Fruit fly (Drosophila melanogaster) whole organism, prepupa: Measurements from ENCODE around the gene Trl.

Source experiments
- CG11294 ChIP-seq: fragments of 200-800 bp; sonication (Bioruptor generic); IDR thresholded peaks from 2 replicates; pipeline ENCODE4 v1.3.6; 2022; ENCODE audit warnings: missing biosample characterization, missing genetic modification characterization
- CG11902 ChIP-seq: fragments of 200-800 bp; sonication (Bioruptor generic); optimal IDR thresholded peaks from 3 replicates; lab custom pipeline; 2016; ENCODE audit warnings: missing biosample characterization, missing genetic modification characterization
- CG15336 ChIP-seq: fragments of 200-800 bp; sonication (Bioruptor generic); IDR thresholded peaks from 2 replicates; pipeline ENCODE4 v1.3.6; 2022; ENCODE audit warnings: missing biosample characterization, missing genetic modification characterization
- CG1621 ChIP-seq: fragments of 200-800 bp; sonication (Bioruptor generic); optimal IDR thresholded peaks from 3 replicates; lab custom pipeline; 2018; ENCODE audit warnings: missing biosample characterization, mild to moderate bottlenecking, missing genetic modification characterization
- CG3032 ChIP-seq: fragments of 200-800 bp; optimal IDR thresholded peaks from 2 replicates; lab custom pipeline; 2019; ENCODE audit warnings: missing biosample characterization, mild to moderate bottlenecking, missing genetic modification characterization, moderate library complexity
- CG31627 ChIP-seq: fragments of 200-800 bp; sonication (Bioruptor generic); optimal IDR thresholded peaks from 3 replicates; lab custom pipeline; 2016; ENCODE audit warnings: missing biosample characterization, missing genetic modification characterization
- CG32006 ChIP-seq: fragments of 200-800 bp; sonication (Bioruptor generic); optimal IDR thresholded peaks from 3 replicates; lab custom pipeline; 2017; ENCODE audit warnings: missing biosample characterization, mild to moderate bottlenecking, missing genetic modification characterization
- CG34406 ChIP-seq: fragments of 200-800 bp; sonication (Bioruptor generic); optimal IDR thresholded peaks from 3 replicates; lab custom pipeline; 2016; ENCODE audit warnings: missing biosample characterization, missing genetic modification characterization
- CG3919 ChIP-seq: fragments of 200-800 bp; sonication (Bioruptor generic); optimal IDR thresholded peaks from 3 replicates; lab custom pipeline; 2016; ENCODE audit warnings: missing biosample characterization, missing genetic modification characterization
- CG6163 ChIP-seq: fragments of 200-800 bp; sonication (Bioruptor generic); IDR thresholded peaks from 3 replicates; pipeline ENCODE4 v1.3.6; 2022; ENCODE audit warnings: missing biosample characterization, missing genetic modification characterization
- CG6276 ChIP-seq: fragments of 200-800 bp; sonication (Bioruptor generic); optimal IDR thresholded peaks from 2 replicates; lab custom pipeline; 2017; ENCODE audit warnings: missing biosample characterization, mild to moderate bottlenecking, missing genetic modification characterization
- CG6792 ChIP-seq: fragments of 200-800 bp; sonication (Bioruptor generic); optimal IDR thresholded peaks from 3 replicates; lab custom pipeline; 2016; ENCODE audit warnings: missing biosample characterization, missing genetic modification characterization
- CG6854 ChIP-seq: fragments of 200-800 bp; sonication (Bioruptor generic); optimal IDR thresholded peaks from 2 replicates; lab custom pipeline; 2017; ENCODE audit warnings: missing biosample characterization, mild to moderate bottlenecking, missing genetic modification characterization
- CG7368 ChIP-seq: fragments of 200-800 bp; sonication (Bioruptor generic); optimal IDR thresholded peaks from 3 replicates; lab custom pipeline; 2016; ENCODE audit warnings: missing biosample characterization, missing genetic modification characterization
- CG8119 ChIP-seq: fragments of 200-800 bp; sonication (Bioruptor generic); IDR thresholded peaks from 3 replicates; pipeline ENCODE4 v1.3.6; 2022; ENCODE audit warnings: missing biosample characterization, missing genetic modification characterization
- CG9139 ChIP-seq: fragments of 200-800 bp; sonication (Bioruptor generic); optimal IDR thresholded peaks from 3 replicates; lab custom pipeline; 2017; ENCODE audit warnings: missing biosample characterization, mild to moderate bottlenecking, missing genetic modification characterization
- Eip75B ChIP-seq: fragments of 200-800 bp; sonication (Bioruptor generic); optimal IDR thresholded peaks from 3 replicates; lab custom pipeline; 2016; ENCODE audit warnings: missing biosample characterization, missing genetic modification characterization
- Eip78C ChIP-seq: fragments of 200-800 bp; sonication (Bioruptor generic); peaks from one replicate; lab custom pipeline; 2016; ENCODE audit warnings: missing biosample characterization, missing genetic modification characterization
- Eip93F ChIP-seq: fragments of 200-800 bp; sonication (Bioruptor generic); optimal IDR thresholded peaks from 2 replicates; lab custom pipeline; 2016; ENCODE audit warnings: missing biosample characterization, mild to moderate bottlenecking, missing genetic modification characterization
- Ets21C ChIP-seq: fragments of 200-800 bp; sonication (Bioruptor generic); optimal IDR thresholded peaks from 3 replicates; lab custom pipeline; 2016; ENCODE audit warnings: missing biosample characterization, missing genetic modification characterization
- Ets96B ChIP-seq: fragments of 200-800 bp; optimal IDR thresholded peaks from 2 replicates; lab custom pipeline; 2019; ENCODE audit warnings: missing biosample characterization, mild to moderate bottlenecking, missing genetic modification characterization, moderate library complexity
- Gug ChIP-seq: fragments of 200-800 bp; sonication (Bioruptor generic); IDR thresholded peaks from 2 replicates; pipeline ENCODE4 v1.3.6; 2022; ENCODE audit warnings: missing biosample characterization, missing genetic modification characterization
- Hr38 ChIP-seq: sonication (Bioruptor generic); optimal IDR thresholded peaks from 2 replicates; lab custom pipeline; 2016; ENCODE audit warnings: missing biosample characterization, missing genetic modification characterization
- Hr4 ChIP-seq: fragments of 200-800 bp; sonication (Bioruptor generic); optimal IDR thresholded peaks from 3 replicates; lab custom pipeline; 2016; ENCODE audit warnings: missing biosample characterization, missing genetic modification characterization
- Lpt ChIP-seq: fragments of 200-800 bp; sonication (Bioruptor generic); optimal IDR thresholded peaks from 3 replicates; lab custom pipeline; 2016; ENCODE audit warnings: missing biosample characterization, missing genetic modification characterization
- Met ChIP-seq: fragments of 200-800 bp; sonication (Bioruptor generic); optimal IDR thresholded peaks from 3 replicates; lab custom pipeline; 2016; ENCODE audit warnings: missing biosample characterization, missing genetic modification characterization
- OdsH ChIP-seq: fragments of 200-800 bp; sonication (Bioruptor generic); optimal IDR thresholded peaks from 3 replicates; lab custom pipeline; 2016; ENCODE audit warnings: missing biosample characterization, missing genetic modification characterization
- Smox ChIP-seq: fragments of 200-800 bp; sonication (Bioruptor generic); optimal IDR thresholded peaks from 3 replicates; lab custom pipeline; 2016; ENCODE audit warnings: missing biosample characterization, missing genetic modification characterization
- Sox102F ChIP-seq: fragments of 200-800 bp; sonication (Bioruptor generic); optimal IDR thresholded peaks from 2 replicates; lab custom pipeline; 2016; ENCODE audit warnings: missing biosample characterization, mild to moderate bottlenecking, missing genetic modification characterization
- Sox14 ChIP-seq: fragments of 200-800 bp; sonication (Bioruptor generic); optimal IDR thresholded peaks from 3 replicates; lab custom pipeline; 2016; ENCODE audit warnings: missing biosample characterization, missing genetic modification characterization
- acj6 ChIP-seq: fragments of 200-800 bp; sonication (Bioruptor generic); optimal IDR thresholded peaks from 3 replicates; lab custom pipeline; 2016; ENCODE audit warnings: missing biosample characterization, missing genetic modification characterization
- cyc ChIP-seq: fragments of 200-800 bp; sonication (Bioruptor generic); optimal IDR thresholded peaks from 3 replicates; lab custom pipeline; 2016; ENCODE audit warnings: missing biosample characterization, missing genetic modification characterization
- dac ChIP-seq: fragments of 200-800 bp; sonication (Bioruptor generic); optimal IDR thresholded peaks from 2 replicates; lab custom pipeline; 2017; ENCODE audit warnings: missing biosample characterization, mild to moderate bottlenecking, missing genetic modification characterization
- dsx ChIP-seq: fragments of 200-800 bp; optimal IDR thresholded peaks from 3 replicates; lab custom pipeline; 2019; ENCODE audit warnings: missing biosample characterization, mild to moderate bottlenecking, missing genetic modification characterization, moderate library complexity; ENCODE audit not compliant: poor library complexity, severe bottlenecking
- esn ChIP-seq: fragments of 200-800 bp; sonication (Bioruptor generic); optimal IDR thresholded peaks from 2 replicates; lab custom pipeline; 2016; ENCODE audit warnings: missing biosample characterization, mild to moderate bottlenecking, missing genetic modification characterization, moderate library complexity
- fd59A ChIP-seq: fragments of 200-800 bp; sonication (Bioruptor generic); optimal IDR thresholded peaks from 2 replicates; lab custom pipeline; 2017; ENCODE audit warnings: missing biosample characterization, mild to moderate bottlenecking, missing genetic modification characterization, missing genetic modification reagents
- fd85E ChIP-seq: fragments of 200-800 bp; sonication (Bioruptor generic); optimal IDR thresholded peaks from 3 replicates; lab custom pipeline; 2016; ENCODE audit warnings: missing biosample characterization, missing genetic modification characterization
- fkh ChIP-seq: fragments of 200-800 bp; sonication (Bioruptor generic); optimal IDR thresholded peaks from 3 replicates; lab custom pipeline; 2017; ENCODE audit warnings: missing biosample characterization, mild to moderate bottlenecking, missing genetic modification characterization, moderate library complexity
- lz ChIP-seq: fragments of 200-800 bp; sonication (Bioruptor generic); optimal IDR thresholded peaks from 3 replicates; lab custom pipeline; 2016; ENCODE audit warnings: missing biosample characterization, missing genetic modification characterization
- net ChIP-seq: fragments of 200-800 bp; sonication (Bioruptor generic); optimal IDR thresholded peaks from 3 replicates; lab custom pipeline; 2016; ENCODE audit warnings: missing biosample characterization, missing genetic modification characterization
- pdm3 ChIP-seq: fragments of 200-800 bp; sonication (Bioruptor generic); optimal IDR thresholded peaks from 3 replicates; lab custom pipeline; 2016; ENCODE audit warnings: missing biosample characterization, missing genetic modification characterization
- salr ChIP-seq, 2 experiments: fragments of 200-800 bp; sonication (Bioruptor generic); optimal IDR thresholded peaks; 3 replicates each; lab custom pipeline; 2016 to 2018; ENCODE audit warnings: missing biosample characterization in 2 of 2, missing genetic modification characterization in 2 of 2, mild to moderate bottlenecking in 1 of 2
- spab ChIP-seq: fragments of 200-800 bp; sonication (Bioruptor generic); optimal IDR thresholded peaks from 2 replicates; lab custom pipeline; 2017; ENCODE audit warnings: missing biosample characterization, mild to moderate bottlenecking, missing genetic modification characterization, missing genetic modification reagents
- ss ChIP-seq, 2 experiments: fragments of 200-800 bp; sonication (Bioruptor generic); optimal IDR thresholded peaks; 2 replicates in 1 of 2; 3 replicates in 1 of 2; lab custom pipeline; 2017 to 2018; ENCODE audit warnings: mild to moderate bottlenecking in 2 of 2, missing biosample characterization in 2 of 2, missing genetic modification characterization in 2 of 2, moderate library complexity in 1 of 2
- svp ChIP-seq: fragments of 200-800 bp; sonication (Bioruptor generic); peaks from one replicate; lab custom pipeline; 2016; ENCODE audit warnings: missing biosample characterization, missing genetic modification characterization
- topi ChIP-seq: fragments of 200-800 bp; sonication (Bioruptor generic); optimal IDR thresholded peaks from 3 replicates; lab custom pipeline; 2016; ENCODE audit warnings: missing biosample characterization, missing genetic modification characterization
- vri ChIP-seq: fragments of 200-800 bp; sonication (Bioruptor generic); optimal IDR thresholded peaks from 3 replicates; lab custom pipeline; 2016; ENCODE audit warnings: missing biosample characterization, mild to moderate bottlenecking, missing genetic modification characterization

The Trl gene

DNA sequence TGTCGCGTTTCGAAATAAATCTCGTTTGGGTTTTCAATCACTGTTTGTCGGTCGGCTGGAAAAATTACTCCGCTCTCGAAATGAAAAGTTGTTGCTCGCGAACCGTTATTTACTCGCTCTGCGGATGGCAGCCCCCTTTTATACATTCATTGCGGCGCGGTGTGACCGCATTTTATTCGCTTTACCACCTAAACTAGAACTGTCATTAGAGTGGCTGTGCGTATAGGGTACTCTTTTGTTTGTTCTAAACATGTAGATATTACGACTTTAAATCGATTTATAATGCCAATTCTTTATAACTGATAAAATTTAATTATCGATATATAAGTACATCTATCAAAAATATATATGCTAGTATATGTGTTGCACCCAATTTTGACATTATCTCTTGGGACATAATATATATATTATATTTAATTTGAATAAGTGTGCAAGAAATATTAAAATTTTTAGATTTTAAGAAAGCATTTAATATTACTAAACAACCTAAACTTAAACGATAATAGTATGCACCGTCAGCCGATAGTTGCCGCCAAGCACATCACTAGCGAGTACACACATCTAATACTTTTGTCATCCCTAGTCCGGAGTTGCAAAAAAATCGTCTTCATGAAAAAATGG, 25.5 kb upstream of the Trl start, which contains the start of the genes bmm and Tdrd3 (continued):
- peak; percentile 51 for TF ChIP-seq spab (GFP tag; lab: Kevin White, UChicago)
- peak; percentile 23 for TF ChIP-seq vri (GFP tag; lab: Kevin White, UChicago)
- TF ChIP-seq pdm3 (GFP tag; lab: Kevin White, UChicago), result peak; percentile 76
- TF ChIP-seq net, result peak; percentile 73
- TF ChIP-seq CG32006 (GFP tag; lab: Kevin White, UChicago), result peak; percentile 83
- TF ChIP-seq cyc, result peak; percentile 68
- peak; percentile 22 for TF ChIP-seq CG6854 (GFP tag; lab: Kevin White, UChicago)
- peak; percentile 22 for TF ChIP-seq Eip75B (GFP tag; lab: Kevin White, UChicago)
- TF ChIP-seq lz (GFP tag; lab: Kevin White, UChicago), result peak; percentile 73
- peak; percentile 52; the same call in 2 of the 3 replicates for TF ChIP-seq CG6163 (GFP tag; lab: Robert Waterston, UW)
- peak; percentile 60 for TF ChIP-seq Sox14 (GFP tag; lab: Kevin White, UChicago)
- peak; percentile 66 for TF ChIP-seq CG3919 (GFP tag; lab: Kevin White, UChicago)
- peak; percentile 58 for TF ChIP-seq Gug (GFP tag; lab: Robert Waterston, UW)
- no peak for TF ChIP-seq Hr38 (GFP tag; lab: Kevin White, UChicago)
- peak; percentile 84 for TF ChIP-seq acj6 (GFP tag; lab: Kevin White, UChicago)
- peak; percentile 58 for TF ChIP-seq Ets21C (GFP tag; lab: Kevin White, UChicago)
- peak; percentile 65 for TF ChIP-seq Met (GFP tag; lab: Kevin White, UChicago)
- peak; percentile 67 for TF ChIP-seq Smox
- TF ChIP-seq CG11902 (GFP tag; lab: Kevin White, UChicago), result peak; percentile 62
- peak; percentile 77 for TF ChIP-seq Ets96B (tag; lab: Kevin White, UChicago)
- peak; percentile 86 for TF ChIP-seq OdsH (GFP tag; lab: Kevin White, UChicago)
- TF ChIP-seq Sox102F (GFP tag; lab: Kevin White, UChicago), result peak; percentile 64
- peak; percentile 69 for TF ChIP-seq Hr4 (GFP tag; lab: Kevin White, UChicago)
- TF ChIP-seq salr (GFP tag; optimal IDR thresholded peaks at IDR 0.05; lab: Kevin White, UChicago), result peak; percentile 13 to 82
- peak; percentile 14; the same call in 1 of the 2 replicates for TF ChIP-seq CG11294
- TF ChIP-seq CG15336, result peak; percentile 73
- peak; percentile 45 for TF ChIP-seq CG1621 (tag; lab: Kevin White, UChicago)
- peak; percentile 76 for TF ChIP-seq dsx (GFP tag; lab: Kevin White, UChicago)
- no peak for TF ChIP-seq fd85E (GFP tag; lab: Kevin White, UChicago)
- TF ChIP-seq CG34406 (GFP tag; lab: Kevin White, UChicago), result peak; percentile 80
- peak; percentile 91 for TF ChIP-seq fkh (GFP tag; lab: Kevin White, UChicago)
- peak; percentile 67 for TF ChIP-seq CG6792 (GFP tag; lab: Kevin White, UChicago)
- peak; percentile 24 for TF ChIP-seq Lpt
- peak; percentile 83 for TF ChIP-seq CG3032 (tag; lab: Kevin White, UChicago)
- peak; percentile 75 for TF ChIP-seq CG8119 (GFP tag; lab: Robert Waterston, UW)
- TF ChIP-seq dac (GFP tag; lab: Kevin White, UChicago), result peak; percentile 51
- peak; percentile 66 for TF ChIP-seq CG7368
- TF ChIP-seq topi (GFP tag; lab: Kevin White, UChicago), result peak; percentile 25
- peak; percentile 76 for TF ChIP-seq CG31627 (GFP tag; lab: Kevin White, UChicago)

DNA sequence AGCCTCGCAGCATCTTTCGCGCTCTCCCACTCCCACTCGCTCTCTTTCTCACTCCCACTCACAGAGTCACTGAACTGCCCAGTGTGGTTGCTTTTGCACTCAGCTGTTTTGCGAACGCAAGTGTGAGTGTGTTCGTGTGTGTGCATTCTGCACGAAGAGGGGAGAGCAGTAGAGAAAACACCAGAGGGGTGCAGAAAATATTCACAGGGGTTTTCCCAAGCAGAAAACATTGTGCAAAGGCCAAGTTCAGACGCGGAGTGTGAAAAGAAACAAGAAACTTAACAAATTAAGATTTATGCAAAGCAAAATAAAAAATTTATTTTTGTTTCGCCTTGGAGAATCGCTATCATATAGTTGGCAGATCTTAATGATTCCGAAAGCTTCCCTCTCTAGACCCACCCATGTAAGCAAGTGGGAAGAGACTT, 24.7 kb upstream of the Trl start:
- TF ChIP-seq pdm3 (GFP tag; lab: Kevin White, UChicago), result peak; percentile 87
- peak; percentile 93 for TF ChIP-seq Hr4 (GFP tag; lab: Kevin White, UChicago)
- TF ChIP-seq fd59A (GFP tag; lab: Kevin White, UChicago), result peak; percentile 41
- TF ChIP-seq CG3032 (tag; lab: Kevin White, UChicago), result peak; percentile 75
- TF ChIP-seq CG6163 (GFP tag; lab: Robert Waterston, UW), result peak; percentile 83
- TF ChIP-seq CG6792 (GFP tag; lab: Kevin White, UChicago), result peak; percentile 63
- TF ChIP-seq CG31627 (GFP tag; lab: Kevin White, UChicago), result peak; percentile 86
- TF ChIP-seq esn (GFP tag; lab: Kevin White, UChicago), result peak; percentile 60
- peak; percentile 54 for TF ChIP-seq CG34406 (GFP tag; lab: Kevin White, UChicago)
- TF ChIP-seq CG15336, result peak; percentile 87
- peak; percentile 93 for TF ChIP-seq svp (GFP tag; lab: Kevin White, UChicago)
- TF ChIP-seq dsx (GFP tag; lab: Kevin White, UChicago), result peak; percentile 62
- peak; percentile 31 for TF ChIP-seq Eip93F (GFP tag; lab: Kevin White, UChicago)
- TF ChIP-seq CG1621 (tag; lab: Kevin White, UChicago), result peak; percentile 28
- TF ChIP-seq lz (GFP tag; lab: Kevin White, UChicago), result peak; percentile 70
- TF ChIP-seq CG9139 (GFP tag; lab: Kevin White, UChicago), result peak; percentile 45
- TF ChIP-seq Ets96B (tag; lab: Kevin White, UChicago), result peak; percentile 80
- TF ChIP-seq CG11294, result peak; percentile 68; the same call in 1 of the 2 replicates
- TF ChIP-seq Eip78C (GFP tag; lab: Kevin White, UChicago), result peak; percentile 96
- peak; percentile 82 for TF ChIP-seq CG6276
- peak; percentile 50 to 59 for TF ChIP-seq ss (GFP tag; optimal IDR thresholded peaks at IDR 0.05; lab: Kevin White, UChicago)
- peak; percentile 66 for TF ChIP-seq topi (GFP tag; lab: Kevin White, UChicago)
- TF ChIP-seq CG3919 (GFP tag; lab: Kevin White, UChicago), result peak; percentile 82
